Worm (Caenorhabditis elegans): Measurements from ENCODE around the gene phat-6.

phat-6 gene

DNA sequence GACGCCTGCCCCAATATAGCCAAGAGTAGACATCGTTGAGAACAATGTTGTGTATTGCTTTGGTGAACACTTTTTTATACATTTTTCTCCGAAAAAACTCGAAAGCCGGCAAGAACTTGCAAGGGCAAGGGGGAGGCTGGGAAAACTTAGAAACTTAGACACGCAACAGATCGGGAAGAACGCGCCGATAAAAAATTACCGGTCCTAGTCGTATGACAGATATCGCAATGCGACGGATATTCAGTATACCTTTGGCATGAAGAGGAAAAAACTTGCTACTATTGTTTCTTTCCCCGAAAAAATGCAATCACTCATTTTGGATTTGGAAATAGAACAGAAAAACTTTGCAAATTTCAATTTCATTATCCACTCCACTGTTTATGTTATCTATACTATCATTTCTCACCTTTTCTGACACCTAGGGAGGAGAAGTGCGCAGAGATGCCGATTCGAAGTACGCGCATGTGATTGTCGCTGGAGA lies 17.7 kb downstream of the phat-6 start, which contains the start of gene col-41:
Gene col-41 (minus strand): TSS at position 51 of the 481 bp plus-strand sequence.
- TF ChIP-seq lin-15B (tag; optimal IDR thresholded peaks at IDR 0.05) (no peak), nhr-43 (tag; optimal IDR thresholded peaks at IDR 0.05; ENCODE audit: poor library complexity, severe bottlenecking) (peak; percentile 27), nhr-25 (tag; optimal IDR thresholded peaks at IDR 0.05) (peak; percentile 32), nhr-23 (tag; optimal IDR thresholded peaks at IDR 0.05) (peak; percentile 56)

DNA sequence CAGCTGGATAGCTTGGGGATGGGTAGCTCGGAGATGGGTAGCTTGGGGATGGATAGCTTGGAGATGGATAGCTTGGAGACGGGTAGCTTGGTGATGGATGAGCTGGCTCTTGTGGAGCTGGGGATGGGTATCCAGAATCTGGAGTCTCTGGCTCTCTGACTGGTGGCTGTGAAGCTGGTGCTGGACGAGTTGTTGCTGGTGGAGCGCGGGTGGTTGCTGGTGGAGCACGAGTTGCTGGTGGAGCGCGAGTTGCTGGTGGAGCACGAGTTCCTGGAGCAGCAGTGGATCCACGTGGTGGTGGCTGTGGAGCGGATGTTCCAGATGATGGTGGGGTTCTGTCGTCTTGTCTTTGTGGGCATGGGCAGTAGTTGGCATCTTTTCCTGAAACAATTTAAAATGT lies 19.0 kb downstream of the phat-6 start:
- no peak for TF ChIP-seq fkh-10 (GFP tag; optimal IDR thresholded peaks at IDR 0.05)
- TF ChIP-seq hmg-11 (tag; optimal IDR thresholded peaks at IDR 0.05), result no peak
- no peak for TF ChIP-seq nhr-77 (tag; optimal IDR thresholded peaks at IDR 0.05)
- no peak for TF ChIP-seq nhr-237 (tag; optimal IDR thresholded peaks at IDR 0.05)
- no peak for TF ChIP-seq egl-5 (tag; optimal IDR thresholded peaks at IDR 0.05)
- no peak for TF ChIP-seq daf-12 (tag; optimal IDR thresholded peaks at IDR 0.05)
- TF ChIP-seq skn-1 (tag; optimal IDR thresholded peaks at IDR 0.05), result no peak
- TF ChIP-seq mdl-1 (tag; optimal IDR thresholded peaks at IDR 0.05), result no peak
- no peak for TF ChIP-seq nhr-12 (tag; optimal IDR thresholded peaks at IDR 0.05)

ce11 chrX:15173303-15173904 lies 20.8 kb downstream of the phat-6 start, which contains the start of gene ucr-2.2:
ucr-2.2 (plus strand) TSS chrX:15173904.
- TF ChIP-seq unc-62 (GFP tag; optimal IDR thresholded peaks at IDR 0.05) (no peak), elt-3 (tag; optimal IDR thresholded peaks at IDR 0.05) (no peak), ztf-4 (tag; optimal IDR thresholded peaks at IDR 0.05) (no peak), pha-4 (tag; optimal IDR thresholded peaks at IDR 0.05) (peak; percentile 93), ceh-28 (tag; optimal IDR thresholded peaks at IDR 0.05) (peak; percentile 27), ztf-11 (tag; optimal IDR thresholded peaks at IDR 0.05) (no peak), zag-1 (tag; optimal IDR thresholded peaks at IDR 0.05) (no peak), nhr-12 (tag; optimal IDR thresholded peaks at IDR 0.05) (no peak), fos-1 (tag; optimal IDR thresholded peaks at IDR 0.05) (peak; percentile 59), elt-1 (tag; optimal IDR thresholded peaks at IDR 0.05) (no peak), ama-1 (optimal IDR thresholded peaks at IDR 0.05) (no peak), nfya-1 (tag; optimal IDR thresholded peaks at IDR 0.05; ENCODE audit: insufficient read depth) (peak; percentile 70), hmg-11 (tag; optimal IDR thresholded peaks at IDR 0.05) (peak; percentile 88), snpc-4 (tag; optimal IDR thresholded peaks at IDR 0.05) (peak; percentile 89), tbx-2 (tag; optimal IDR thresholded peaks at IDR 0.05) (peak; percentile 81), nhr-76 (tag; optimal IDR thresholded peaks at IDR 0.05) (peak; percentile 18), fkh-10 (GFP tag; optimal IDR thresholded peaks at IDR 0.05) (peak; percentile 21), mml-1 (tag; optimal IDR thresholded peaks at IDR 0.05) (no peak), daf-12 (tag; optimal IDR thresholded peaks at IDR 0.05) (no peak), aly-2 (tag; optimal IDR thresholded peaks at IDR 0.05) (no peak), nhr-237 (tag; optimal IDR thresholded peaks at IDR 0.05) (no peak), sea-2 (GFP tag; optimal IDR thresholded peaks at IDR 0.05) (no peak), nhr-43 (tag; optimal IDR thresholded peaks at IDR 0.05; ENCODE audit: poor library complexity, severe bottlenecking) (peak; percentile 86), skn-1 (tag; optimal IDR thresholded peaks at IDR 0.05) (peak; percentile 27), nhr-11 (tag; optimal IDR thresholded peaks at IDR 0.05) (no peak), nhr-23 (tag; optimal IDR thresholded peaks at IDR 0.05) (peak; percentile 87), egl-5 (tag; optimal IDR thresholded peaks at IDR 0.05) (no peak), ceh-9 (tag; optimal IDR thresholded peaks at IDR 0.05) (no peak), elt-2 (tag; optimal IDR thresholded peaks at IDR 0.05) (peak; percentile 69), jun-1 (tag; optimal IDR thresholded peaks at IDR 0.05) (peak; percentile 60), unc-39 (tag; optimal IDR thresholded peaks at IDR 0.05) (no peak), lin-15B (tag; optimal IDR thresholded peaks at IDR 0.05) (peak; percentile 58), R02D3.7 (tag; optimal IDR thresholded peaks at IDR 0.05) (no peak), nhr-25 (tag; optimal IDR thresholded peaks at IDR 0.05) (peak; percentile 78), fkh-2 (tag; optimal IDR thresholded peaks at IDR 0.05) (no peak), pqm-1 (tag; optimal IDR thresholded peaks at IDR 0.05) (peak; percentile 29), ZK546.5 (tag; optimal IDR thresholded peaks at IDR 0.05) (no peak), eor-1 (tag; optimal IDR thresholded peaks at IDR 0.05) (no peak), ceh-82 (tag; optimal IDR thresholded peaks at IDR 0.05) (no peak), egl-27 (tag; optimal IDR thresholded peaks at IDR 0.05) (no peak), lsy-12 (tag; optimal IDR thresholded peaks at IDR 0.05) (peak; percentile 73), mdl-1 (tag; optimal IDR thresholded peaks at IDR 0.05) (no peak), lin-39 (tag; optimal IDR thresholded peaks at IDR 0.05) (peak; percentile 61)

All from whole organism, L3 larva.